Fruit fly (Drosophila melanogaster) whole organism, embryonic: ENCODE data around the gene CG46465.

ENCODE experiments used
- Ada2b ChIP-seq: fragments of 200-800 bp; sonication (Bioruptor generic); IDR thresholded peaks from 2 replicates; pipeline ENCODE4 v1.3.6; 2022; ENCODE audit warnings: missing biosample characterization, missing genetic modification characterization
- Asciz ChIP-seq: fragments of 200-800 bp; sonication (Bioruptor generic); optimal IDR thresholded peaks from 2 replicates; lab custom pipeline; 2017; ENCODE audit warnings: missing biosample characterization, mild to moderate bottlenecking, missing genetic modification characterization, missing genetic modification reagents
- Atf6 ChIP-seq: fragments of 200-800 bp; sonication (Bioruptor generic); IDR thresholded peaks from 2 replicates; pipeline ENCODE4 v1.3.6; 2022; ENCODE audit warnings: missing biosample characterization, missing genetic modification characterization
- Bgb ChIP-seq: fragments of 200-800 bp; sonication (Bioruptor generic); IDR thresholded peaks from 2 replicates; pipeline ENCODE4 v1.3.6; 2022; ENCODE audit warnings: missing biosample characterization, missing genetic modification characterization; ENCODE audit not compliant: partially characterized antibody
- CG10462 ChIP-seq: fragments of 200-800 bp; sonication (Bioruptor generic); optimal IDR thresholded peaks from 2 replicates; lab custom pipeline; 2016; ENCODE audit warnings: missing biosample characterization, missing genetic modification characterization
- CG11093 ChIP-seq: fragments of 200-800 bp; sonication (Bioruptor generic); IDR thresholded peaks from 3 replicates; pipeline ENCODE4 v1.3.6; 2022; ENCODE audit warnings: missing biosample characterization, missing genetic modification characterization
- CG14441 ChIP-seq: fragments of 200-800 bp; sonication (Bioruptor generic); IDR thresholded peaks from 2 replicates; pipeline ENCODE4 v1.3.6; 2022; ENCODE audit warnings: missing biosample characterization, missing genetic modification characterization
- CG15269 ChIP-seq: fragments of 200-800 bp; sonication (Bioruptor generic); optimal IDR thresholded peaks from 2 replicates; lab custom pipeline; 2018; ENCODE audit warnings: missing biosample characterization, mild to moderate bottlenecking, missing genetic modification characterization, moderate library complexity
- CG17802 ChIP-seq: fragments of 200-800 bp; sonication (Bioruptor generic); optimal IDR thresholded peaks from 2 replicates; lab custom pipeline; 2018; ENCODE audit warnings: missing biosample characterization, mild to moderate bottlenecking, missing genetic modification characterization, moderate library complexity
- CG18619 ChIP-seq: fragments of 200-800 bp; sonication (Bioruptor generic); optimal IDR thresholded peaks from 3 replicates; lab custom pipeline; 2017; ENCODE audit warnings: missing biosample characterization, mild to moderate bottlenecking, missing genetic modification characterization
- CG31441 ChIP-seq: fragments of 200-800 bp; sonication (Bioruptor generic); IDR thresholded peaks from 2 replicates; pipeline ENCODE4 v1.3.6; 2022; ENCODE audit warnings: missing biosample characterization, missing genetic modification characterization
- CG32532 ChIP-seq: fragments of 200-800 bp; sonication (Bioruptor generic); IDR thresholded peaks from 2 replicates; pipeline ENCODE4 v1.3.6; 2022; ENCODE audit warnings: missing biosample characterization, missing genetic modification characterization
- CG32772 ChIP-seq: fragments of 200-800 bp; sonication (Bioruptor generic); IDR thresholded peaks from 2 replicates; pipeline ENCODE4 v1.3.6; 2022; ENCODE audit warnings: missing biosample characterization, missing genetic modification characterization
- CG4282 ChIP-seq: fragments of 200-800 bp; sonication (Bioruptor generic); optimal IDR thresholded peaks from 2 replicates; lab custom pipeline; 2016; ENCODE audit warnings: missing biosample characterization, missing genetic modification characterization
- CG6272 ChIP-seq: fragments of 200-800 bp; sonication (Bioruptor generic); IDR thresholded peaks from 2 replicates; pipeline ENCODE4 v1.3.6; 2022; ENCODE audit warnings: missing biosample characterization, missing genetic modification characterization
- CG6813 ChIP-seq: fragments of 200-800 bp; sonication (Bioruptor generic); optimal IDR thresholded peaks from 2 replicates; lab custom pipeline; 2017; ENCODE audit warnings: missing biosample characterization, missing genetic modification characterization, mild to moderate bottlenecking, moderate library complexity, missing genetic modification reagents
- CG6854 ChIP-seq: fragments of 200-800 bp; sonication (Bioruptor generic); optimal IDR thresholded peaks from 3 replicates; lab custom pipeline; 2017; ENCODE audit warnings: missing biosample characterization, mild to moderate bottlenecking, missing genetic modification characterization
- CG9215 ChIP-seq: fragments of 200-800 bp; sonication (Bioruptor generic); IDR thresholded peaks from 2 replicates; pipeline ENCODE4 v1.3.6; 2022; ENCODE audit warnings: missing biosample characterization, missing genetic modification characterization
- D19A ChIP-seq: fragments of 200-800 bp; optimal IDR thresholded peaks from 3 replicates; lab custom pipeline; 2019; ENCODE audit warnings: missing biosample characterization, mild to moderate bottlenecking, missing genetic modification characterization, moderate library complexity
- Dad ChIP-seq: fragments of 200-800 bp; sonication (Bioruptor generic); optimal IDR thresholded peaks from 3 replicates; lab custom pipeline; 2016; ENCODE audit warnings: missing biosample characterization, missing genetic modification characterization
- Deaf1 ChIP-seq: fragments of 200-800 bp; optimal IDR thresholded peaks from 3 replicates; lab custom pipeline; 2019; ENCODE audit warnings: missing biosample characterization, mild to moderate bottlenecking, missing genetic modification characterization, moderate library complexity
- Dek ChIP-seq: fragments of 200-800 bp; sonication (Bioruptor generic); optimal IDR thresholded peaks from 3 replicates; lab custom pipeline; 2019; ENCODE audit warnings: missing biosample characterization, mild to moderate bottlenecking, missing genetic modification characterization, moderate library complexity
- Doc2 ChIP-seq: fragments of 200-800 bp; sonication (Bioruptor generic); IDR thresholded peaks from 2 replicates; pipeline ENCODE4 v1.3.6; 2022; ENCODE audit warnings: missing biosample characterization, missing genetic modification characterization
- Dp ChIP-seq: fragments of 200-800 bp; sonication (Bioruptor generic); optimal IDR thresholded peaks from 2 replicates; lab custom pipeline; 2018; ENCODE audit warnings: missing biosample characterization, mild to moderate bottlenecking, missing genetic modification characterization, moderate library complexity
- Drgx ChIP-seq: fragments of 200-800 bp; sonication (Bioruptor generic); IDR thresholded peaks from 2 replicates; pipeline ENCODE4 v1.3.6; 2022; ENCODE audit warnings: missing biosample characterization, missing genetic modification characterization
- Ets65A ChIP-seq: fragments of 200-800 bp; sonication (Bioruptor generic); peaks from one replicate; lab custom pipeline; 2016; ENCODE audit warnings: missing biosample characterization, missing genetic modification characterization
- Ets97D ChIP-seq: fragments of 200-800 bp; sonication (Bioruptor generic); optimal IDR thresholded peaks from 3 replicates; lab custom pipeline; 2016; ENCODE audit warnings: missing biosample characterization, missing genetic modification characterization
- Fer3 ChIP-seq: fragments of 200-800 bp; sonication (Bioruptor generic); optimal IDR thresholded peaks from 2 replicates; lab custom pipeline; 2018; ENCODE audit warnings: missing biosample characterization, mild to moderate bottlenecking, missing genetic modification characterization, moderate library complexity
- Hand ChIP-seq: fragments of 200-800 bp; sonication (Bioruptor generic); optimal IDR thresholded peaks from 2 replicates; lab custom pipeline; 2017; ENCODE audit warnings: mild to moderate bottlenecking, missing biosample characterization, missing genetic modification reagents, missing genetic modification characterization
- Hmx ChIP-seq: fragments of 200-800 bp; sonication (Bioruptor generic); optimal IDR thresholded peaks from 2 replicates; lab custom pipeline; 2016; ENCODE audit warnings: missing biosample characterization, missing genetic modification characterization
- Mad ChIP-seq: fragments of 200-800 bp; sonication (Bioruptor generic); optimal IDR thresholded peaks from 2 replicates; lab custom pipeline; 2016; ENCODE audit warnings: missing biosample characterization, missing genetic modification characterization
- Opbp ChIP-seq: fragments of 200-800 bp; sonication (Bioruptor generic); IDR thresholded peaks from 3 replicates; pipeline ENCODE4 v1.3.6; 2022; ENCODE audit warnings: missing biosample characterization, missing genetic modification characterization; ENCODE audit not compliant: partially characterized antibody
- Poxn ChIP-seq: fragments of 200-800 bp; sonication (Bioruptor generic); IDR thresholded peaks from 2 replicates; pipeline ENCODE4 v1.3.6; 2022; ENCODE audit warnings: missing biosample characterization, missing genetic modification characterization
- Sry-β ChIP-seq: fragments of 200-800 bp; sonication (Bioruptor generic); optimal IDR thresholded peaks from 2 replicates; lab custom pipeline; 2018; ENCODE audit warnings: missing biosample characterization, mild to moderate bottlenecking, missing genetic modification characterization, moderate library complexity
- Vsx1 ChIP-seq: fragments of 200-800 bp; sonication (Bioruptor generic); optimal IDR thresholded peaks from 2 replicates; lab custom pipeline; 2017; ENCODE audit warnings: missing biosample characterization, mild to moderate bottlenecking, missing genetic modification characterization, missing genetic modification reagents
- abd-A ChIP-seq: fragments of 200-800 bp; sonication (Bioruptor generic); optimal IDR thresholded peaks from 3 replicates; lab custom pipeline; 2019; ENCODE audit warnings: missing biosample characterization, mild to moderate bottlenecking, missing genetic modification characterization, moderate library complexity
- ato ChIP-seq: fragments of 200-800 bp; sonication (Bioruptor generic); IDR thresholded peaks from 2 replicates; pipeline ENCODE4 v1.3.6; 2022; ENCODE audit warnings: missing biosample characterization, missing genetic modification characterization; ENCODE audit not compliant: partially characterized antibody
- caup ChIP-seq: fragments of 200-800 bp; sonication (Bioruptor generic); optimal IDR thresholded peaks from 3 replicates; lab custom pipeline; 2017; ENCODE audit warnings: missing biosample characterization, mild to moderate bottlenecking, missing genetic modification characterization, moderate library complexity; ENCODE audit not compliant: severe bottlenecking
- cg ChIP-seq: fragments of 200-800 bp; sonication (Bioruptor generic); optimal IDR thresholded peaks from 3 replicates; lab custom pipeline; 2019; ENCODE audit warnings: missing biosample characterization, mild to moderate bottlenecking, missing genetic modification characterization, moderate library complexity
- crp ChIP-seq, 2 experiments: fragments of 200-800 bp; sonication (Bioruptor generic); optimal IDR thresholded peaks; 2 replicates in 1 of 2; 3 replicates in 1 of 2; lab custom pipeline; 2017; ENCODE audit warnings: missing biosample characterization in 2 of 2, missing genetic modification characterization in 2 of 2, mild to moderate bottlenecking in 1 of 2, moderate library complexity in 1 of 2
- dan ChIP-seq: fragments of 200-800 bp; sonication (Bioruptor generic); IDR thresholded peaks from 2 replicates; pipeline ENCODE4 v1.3.6; 2022; ENCODE audit warnings: missing biosample characterization, missing genetic modification characterization
- dpn ChIP-seq, 2 experiments: fragments of 200-800 bp; sonication (Bioruptor generic); optimal IDR thresholded peaks; 3 replicates each; lab custom pipeline; 2016; ENCODE audit warnings: missing biosample characterization in 2 of 2, missing genetic modification characterization in 2 of 2
- fu2 ChIP-seq: fragments of 200-800 bp; sonication (Bioruptor generic); optimal IDR thresholded peaks from 2 replicates; lab custom pipeline; 2016; ENCODE audit warnings: missing biosample characterization, missing genetic modification characterization
- ind ChIP-seq: fragments of 200-800 bp; sonication (Bioruptor generic); optimal IDR thresholded peaks from 3 replicates; lab custom pipeline; 2016; ENCODE audit warnings: missing biosample characterization, missing genetic modification characterization
- onecut ChIP-seq: fragments of 200-800 bp; sonication (Bioruptor generic); IDR thresholded peaks from 2 replicates; pipeline ENCODE4 v1.3.6; 2022; ENCODE audit warnings: missing biosample characterization, missing genetic modification characterization
- pan ChIP-seq, 4 experiments: fragments of >200 bp in 3 of 4; fragments of 200-800 bp in 1 of 4; sonication (Bioruptor generic) in 1 of 4; optimal IDR thresholded peaks in 3 of 4; IDR thresholded peaks in 1 of 4; 2 replicates each; pipeline versions ENCODE4 v1.3.6 to Lab custom; 2017 to 2022; ENCODE audit warnings: missing biosample characterization in 2 of 4, missing genetic modification characterization in 2 of 4, mixed read lengths in 1 of 4
- prd ChIP-seq, 3 experiments: fragments of >200 bp in 2 of 3; fragments of 200-800 bp in 1 of 3; sonication (Bioruptor generic) in 1 of 3; optimal IDR thresholded peaks in 2 of 3; IDR thresholded peaks in 1 of 3; 2 replicates in 2 of 3; 3 replicates in 1 of 3; pipeline versions ENCODE4 v1.3.6 to Lab custom; 2017 to 2022; ENCODE audit warnings: missing biosample characterization in 1 of 3, missing genetic modification characterization in 1 of 3
- sima ChIP-seq: fragments of 200-800 bp; sonication (Bioruptor generic); optimal IDR thresholded peaks from 2 replicates; lab custom pipeline; 2016; ENCODE audit warnings: missing biosample characterization, missing genetic modification characterization
- wdn ChIP-seq: fragments of 200-800 bp; sonication (Bioruptor generic); IDR thresholded peaks from 2 replicates; pipeline ENCODE4 v1.3.6; 2022; ENCODE audit warnings: missing biosample characterization, missing genetic modification characterization

CG46465 gene

DNA sequence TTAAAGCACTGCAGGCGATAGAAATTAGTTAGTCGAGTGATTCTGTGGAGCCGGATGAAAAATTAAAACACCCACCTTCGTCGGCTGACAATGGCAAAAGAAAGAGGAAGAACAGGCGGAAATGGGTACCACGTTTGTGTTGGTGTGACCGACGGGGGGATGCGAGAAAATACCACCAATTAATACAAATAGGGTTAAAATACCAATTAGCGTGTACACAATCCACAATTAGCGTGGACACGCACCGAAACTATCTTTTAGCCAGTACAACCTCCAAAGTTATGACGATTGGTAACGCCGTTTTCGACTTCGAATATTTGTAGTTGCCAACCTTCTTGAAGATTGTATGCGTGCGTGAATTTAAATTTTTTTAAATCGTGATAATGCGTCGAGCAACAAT is 16.8 kb downstream of the CG46465 start, which contains the start of gene RpL30 (continued):
- TF ChIP-seq sima (GFP tag; lab: Kevin White, UChicago) (peak; percentile 64), CG6813 (peak; percentile 96), CG32772 (GFP tag; lab: Robert Waterston, UW) (peak; percentile 41; the same call in 1 of the 2 replicates), Sry-β (peak; percentile 61), Drgx (GFP tag; lab: Robert Waterston, UW) (peak; percentile 60), CG10462 (GFP tag; lab: Kevin White, UChicago) (peak; percentile 77), CG9215 (GFP tag; lab: Robert Waterston, UW) (peak; percentile 60), Dek (tag; lab: Kevin White, UChicago) (peak; percentile 87), Opbp (GFP tag; lab: Robert Waterston, UW) (peak; percentile 78), CG17802 (tag; lab: Kevin White, UChicago) (peak; percentile 62), CG4282 (GFP tag; lab: Kevin White, UChicago) (peak; percentile 87), Deaf1 (peak; percentile 60), ind (GFP tag; lab: Kevin White, UChicago) (peak; percentile 62), Ets97D (GFP tag; lab: Kevin White, UChicago) (peak; percentile 100), Atf6 (GFP tag; lab: Robert Waterston, UW) (peak; percentile 91), Asciz (GFP tag; lab: Kevin White, UChicago) (peak; percentile 90), Bgb (GFP tag; lab: Robert Waterston, UW) (peak; percentile 76), CG6272 (peak; percentile 72), Fer3 (peak; percentile 92), ato (peak; percentile 40; the same call in 1 of the 2 replicates), CG11093 (GFP tag; lab: Robert Waterston, UW) (no peak), onecut (GFP tag; lab: Robert Waterston, UW) (peak; percentile 91), prd (optimal IDR thresholded peaks at IDR 0.05; lab: Kevin White, UChicago) (no peak), prd (GFP tag; IDR thresholded peaks at IDR 0.05; lab: Robert Waterston, UW) (peak; percentile 71), CG31441 (GFP tag; lab: Robert Waterston, UW) (peak; percentile 90), Dp (peak; percentile 95), D19A (tag; lab: Kevin White, UChicago) (peak; percentile 45), CG32532 (peak; percentile 93), dpn (GFP tag; optimal IDR thresholded peaks at IDR 0.05; lab: Kevin White, UChicago) (peak; percentile 81 to 93), cg (no peak), Vsx1 (GFP tag; lab: Kevin White, UChicago) (peak; percentile 90), wdn (GFP tag; lab: Robert Waterston, UW) (peak; percentile 85), crp (GFP tag; optimal IDR thresholded peaks at IDR 0.05; lab: Kevin White, UChicago) (peak in 1 of 2 experiments; percentile 70), fu2 (GFP tag; lab: Kevin White, UChicago) (peak; percentile 77), Doc2 (GFP tag; lab: Robert Waterston, UW) (0 out of 2 replicates have a peak, but pooled peaks have one; percentile 33), Dad (peak; percentile 93), CG6854 (GFP tag; lab: Kevin White, UChicago) (peak; percentile 95), dan (GFP tag; lab: Robert Waterston, UW) (no peak), Ada2b (GFP tag; lab: Robert Waterston, UW) (peak; percentile 69), Hmx (GFP tag; lab: Kevin White, UChicago) (no peak), Poxn (GFP tag; lab: Robert Waterston, UW) (no peak), abd-A (peak; percentile 93), CG15269 (peak; percentile 79), Hand (GFP tag; lab: Kevin White, UChicago) (peak; percentile 91), pan (optimal IDR thresholded peaks at IDR 0.05; lab: Kevin White, UChicago) (no peak), pan (GFP tag; optimal IDR thresholded peaks at IDR 0.05 in 1 of 2, IDR thresholded peaks at IDR 0.05 in 1 of 2) (peak in 1 of 2 experiments; percentile 85), CG14441 (GFP tag; lab: Robert Waterston, UW) (peak; percentile 64), CG18619 (GFP tag; lab: Kevin White, UChicago) (peak; percentile 92), Mad (GFP tag; lab: Kevin White, UChicago) (peak; percentile 91), caup (GFP tag; lab: Kevin White, UChicago) (peak; percentile 98), Ets65A (GFP tag; lab: Kevin White, UChicago) (peak; percentile 99)
